Fruit fly (Drosophila melanogaster): ENCODE data around the gene kri.

- TF ChIP-seq psq (optimal IDR thresholded peaks at IDR 0.05) = no peak
- TF ChIP-seq pan (optimal IDR thresholded peaks at IDR 0.05) = no peak
- TF ChIP-seq Dll (optimal IDR thresholded peaks at IDR 0.05) = no peak
- no peak for TF ChIP-seq CG8478 (optimal IDR thresholded peaks at IDR 0.05)
These were observed 45.5 kb downstream of the kri start for dm6 chr3L:5856081-5856826.

Measured in whole organism.